Worm (Caenorhabditis elegans): ENCODE data around the gene D2063.1.

D2063.1 gene

DNA sequence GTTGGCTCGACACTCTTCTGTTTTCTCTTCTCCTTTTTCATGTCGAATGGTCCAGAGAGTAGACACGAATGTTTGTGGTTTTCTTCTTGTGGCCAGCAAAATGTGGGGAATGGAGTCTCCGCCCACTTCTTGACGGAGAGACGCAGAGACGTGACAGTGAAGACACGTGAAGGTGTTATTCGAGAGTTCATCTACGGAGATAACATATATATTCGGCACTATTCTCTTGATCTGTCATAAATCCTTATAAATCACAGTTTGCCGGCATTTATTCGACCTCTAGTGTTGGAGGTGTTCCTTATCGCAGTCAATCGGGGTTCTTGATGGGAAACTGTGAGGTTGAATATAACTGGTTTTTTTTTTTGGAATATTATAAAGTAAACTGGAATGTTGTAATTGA is 34.6 kb downstream of the D2063.1 start, which contains the start of gene F32D1.3:
TSS of gene F32D1.3 (minus strand) at position 65 of the 400 bp plus-strand sequence.
- no peak for TF ChIP-seq flt-1 (GFP tag; IDR thresholded peaks at IDR 0.05)
- no peak for TF ChIP-seq ztf-23 (GFP tag; IDR thresholded peaks at IDR 0.05)
- no peak for TF ChIP-seq ref-1 (GFP tag; conservative IDR thresholded peaks at IDR 0.05)

DNA sequence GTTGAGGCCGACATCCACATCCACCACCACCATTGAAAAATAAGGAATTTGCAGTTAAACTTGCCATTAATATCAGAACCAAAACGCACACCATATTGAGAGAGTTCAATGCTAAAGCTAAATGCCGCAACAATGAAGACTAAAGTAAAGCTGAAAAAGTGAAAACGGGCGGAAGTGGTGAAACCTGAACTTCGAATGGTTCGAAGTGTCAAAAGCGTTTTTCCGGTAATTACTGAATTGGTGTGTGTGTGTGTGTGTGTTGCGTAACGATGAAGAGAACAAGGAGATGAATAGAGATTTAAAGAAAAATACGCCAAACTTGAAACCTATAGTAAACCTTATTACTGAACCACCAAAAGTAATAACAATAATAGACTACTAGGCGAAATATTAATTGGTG is 37.6 kb downstream of the D2063.1 start, which contains the start of gene grl-13:
TSS of gene grl-13 (minus strand) at position 101 of the 400 bp plus-strand sequence.
- no peak for TF ChIP-seq med-1 (GFP tag; optimal IDR thresholded peaks at IDR 0.05; ENCODE audit: insufficient read depth)
- no peak for TF ChIP-seq klf-2 (GFP tag; conservative IDR thresholded peaks at IDR 0.05)
- no peak for TF ChIP-seq ref-1 (GFP tag; conservative IDR thresholded peaks at IDR 0.05)
- no peak for TF ChIP-seq ztf-23 (GFP tag; IDR thresholded peaks at IDR 0.05)
- TF ChIP-seq ztf-29 (GFP tag; IDR thresholded peaks at IDR 0.05): no peak
- no peak for TF ChIP-seq tab-1 (GFP tag; IDR thresholded peaks at IDR 0.05)
- TF ChIP-seq flt-1 (GFP tag; IDR thresholded peaks at IDR 0.05): no peak

ce11 chrV:4366440-4366839 is 39.5 kb downstream of the D2063.1 start, which contains the start of gene F32D1.11:
Gene F32D1.11 (minus strand): TSS chrV:4366540.
- TF ChIP-seq cog-1 (tag; optimal IDR thresholded peaks at IDR 0.05) (no peak), T22C8.4 (GFP tag; IDR thresholded peaks at IDR 0.05) (no peak), med-1 (GFP tag; optimal IDR thresholded peaks at IDR 0.05; ENCODE audit: insufficient read depth) (no peak), klf-2 (GFP tag; conservative IDR thresholded peaks at IDR 0.05) (no peak), ztf-23 (GFP tag; IDR thresholded peaks at IDR 0.05) (no peak), ztf-29 (GFP tag; IDR thresholded peaks at IDR 0.05) (no peak), flt-1 (GFP tag; IDR thresholded peaks at IDR 0.05) (no peak), ref-1 (GFP tag; conservative IDR thresholded peaks at IDR 0.05) (no peak), tab-1 (GFP tag; IDR thresholded peaks at IDR 0.05) (no peak)

- TF ChIP-seq ref-1 (GFP tag; conservative IDR thresholded peaks at IDR 0.05): no peak
- TF ChIP-seq T22C8.4 (GFP tag; IDR thresholded peaks at IDR 0.05): no peak
- no peak for TF ChIP-seq tab-1 (GFP tag; IDR thresholded peaks at IDR 0.05)
- no peak for TF ChIP-seq ztf-29 (GFP tag; IDR thresholded peaks at IDR 0.05)
- no peak for TF ChIP-seq ztf-23 (GFP tag; IDR thresholded peaks at IDR 0.05)
- no peak for TF ChIP-seq med-1 (GFP tag; optimal IDR thresholded peaks at IDR 0.05; ENCODE audit: insufficient read depth)
- TF ChIP-seq cog-1 (tag; optimal IDR thresholded peaks at IDR 0.05): no peak
- no peak for TF ChIP-seq klf-2 (GFP tag; conservative IDR thresholded peaks at IDR 0.05)
- no peak for TF ChIP-seq flt-1 (GFP tag; IDR thresholded peaks at IDR 0.05)
Measured at ce11 chrV:4370515-4370914, 43.6 kb downstream of the D2063.1 start.

ce11 chrV:4371309-4371933 is 44.5 kb downstream of the D2063.1 start, which contains the start of the genes gmpr-1 and fipp-1:
Gene gmpr-1 (minus strand): TSS chrV:4371383.
Gene fipp-1 (plus strand): TSS chrV:4371807.
- TF ChIP-seq cog-1 (tag; optimal IDR thresholded peaks at IDR 0.05) (no peak), med-1 (GFP tag; optimal IDR thresholded peaks at IDR 0.05; ENCODE audit: insufficient read depth) (no peak), ref-1 (GFP tag; conservative IDR thresholded peaks at IDR 0.05) (no peak), flt-1 (GFP tag; IDR thresholded peaks at IDR 0.05) (no peak), ztf-29 (GFP tag; IDR thresholded peaks at IDR 0.05) (no peak), T22C8.4 (GFP tag; IDR thresholded peaks at IDR 0.05) (no peak), klf-2 (GFP tag; conservative IDR thresholded peaks at IDR 0.05) (no peak)

ce11 chrV:4372986-4373385 is 46.1 kb downstream of the D2063.1 start:
- TF ChIP-seq tab-1 (GFP tag; IDR thresholded peaks at IDR 0.05) (no peak), ztf-29 (GFP tag; IDR thresholded peaks at IDR 0.05) (no peak), med-1 (GFP tag; optimal IDR thresholded peaks at IDR 0.05; ENCODE audit: insufficient read depth) (no peak), ztf-23 (GFP tag; IDR thresholded peaks at IDR 0.05) (no peak), flt-1 (GFP tag; IDR thresholded peaks at IDR 0.05) (no peak), klf-2 (GFP tag; conservative IDR thresholded peaks at IDR 0.05) (no peak), cog-1 (tag; optimal IDR thresholded peaks at IDR 0.05) (no peak), T22C8.4 (GFP tag; IDR thresholded peaks at IDR 0.05) (no peak), ref-1 (GFP tag; conservative IDR thresholded peaks at IDR 0.05) (no peak)

ce11 chrV:4373656-4374055 is 46.7 kb downstream of the D2063.1 start:
- no peak for TF ChIP-seq ref-1 (GFP tag; conservative IDR thresholded peaks at IDR 0.05)
- TF ChIP-seq med-1 (GFP tag; optimal IDR thresholded peaks at IDR 0.05; ENCODE audit: insufficient read depth): no peak
- no peak for TF ChIP-seq T22C8.4 (GFP tag; IDR thresholded peaks at IDR 0.05)
- no peak for TF ChIP-seq tab-1 (GFP tag; IDR thresholded peaks at IDR 0.05)
- no peak for TF ChIP-seq flt-1 (GFP tag; IDR thresholded peaks at IDR 0.05)
- TF ChIP-seq ztf-29 (GFP tag; IDR thresholded peaks at IDR 0.05): no peak
- no peak for TF ChIP-seq cog-1 (tag; optimal IDR thresholded peaks at IDR 0.05)
- TF ChIP-seq ztf-23 (GFP tag; IDR thresholded peaks at IDR 0.05): no peak
- no peak for TF ChIP-seq klf-2 (GFP tag; conservative IDR thresholded peaks at IDR 0.05)

- TF ChIP-seq T22C8.4 (GFP tag; IDR thresholded peaks at IDR 0.05): no peak
- no peak for TF ChIP-seq tab-1 (GFP tag; IDR thresholded peaks at IDR 0.05)
- no peak for TF ChIP-seq ztf-23 (GFP tag; IDR thresholded peaks at IDR 0.05)
- no peak for TF ChIP-seq med-1 (GFP tag; optimal IDR thresholded peaks at IDR 0.05; ENCODE audit: insufficient read depth)
- TF ChIP-seq ref-1 (GFP tag; conservative IDR thresholded peaks at IDR 0.05): no peak
- TF ChIP-seq klf-2 (GFP tag; conservative IDR thresholded peaks at IDR 0.05): no peak
- no peak for TF ChIP-seq cog-1 (tag; optimal IDR thresholded peaks at IDR 0.05)
- no peak for TF ChIP-seq flt-1 (GFP tag; IDR thresholded peaks at IDR 0.05)
- no peak for TF ChIP-seq ztf-29 (GFP tag; IDR thresholded peaks at IDR 0.05)
Measured at ce11 chrV:4374625-4375024, 47.7 kb downstream of the D2063.1 start, which contains the start of gene neg-1. Gene neg-1 (minus strand): TSS chrV:4374874.

ce11 chrV:4375807-4376564 is 49.1 kb downstream of the D2063.1 start, which contains the start of gene F32D1.7:
Gene F32D1.7 (minus strand): TSS chrV:4376173.
- TF ChIP-seq ref-1 (GFP tag; conservative IDR thresholded peaks at IDR 0.05) (no peak), cog-1 (tag; optimal IDR thresholded peaks at IDR 0.05) (no peak), ztf-23 (GFP tag; IDR thresholded peaks at IDR 0.05) (no peak), flt-1 (GFP tag; IDR thresholded peaks at IDR 0.05) (no peak), klf-2 (GFP tag; conservative IDR thresholded peaks at IDR 0.05) (no peak), T22C8.4 (GFP tag; IDR thresholded peaks at IDR 0.05) (no peak), tab-1 (GFP tag; IDR thresholded peaks at IDR 0.05) (no peak), ztf-29 (GFP tag; IDR thresholded peaks at IDR 0.05) (no peak), med-1 (GFP tag; optimal IDR thresholded peaks at IDR 0.05; ENCODE audit: insufficient read depth) (no peak)
